Worm (Caenorhabditis elegans) whole organism, dauer: ENCODE measurements around the gene sru-31.

ENCODE experiments used
- unc-62 ChIP-seq: sonication (generic microtip); optimal IDR thresholded peaks from 2 replicates; lab custom pipeline; 2017; ENCODE audit warnings: missing biosample characterization, missing genetic modification reagents, missing genetic modification characterization

The sru-31 gene

DNA sequence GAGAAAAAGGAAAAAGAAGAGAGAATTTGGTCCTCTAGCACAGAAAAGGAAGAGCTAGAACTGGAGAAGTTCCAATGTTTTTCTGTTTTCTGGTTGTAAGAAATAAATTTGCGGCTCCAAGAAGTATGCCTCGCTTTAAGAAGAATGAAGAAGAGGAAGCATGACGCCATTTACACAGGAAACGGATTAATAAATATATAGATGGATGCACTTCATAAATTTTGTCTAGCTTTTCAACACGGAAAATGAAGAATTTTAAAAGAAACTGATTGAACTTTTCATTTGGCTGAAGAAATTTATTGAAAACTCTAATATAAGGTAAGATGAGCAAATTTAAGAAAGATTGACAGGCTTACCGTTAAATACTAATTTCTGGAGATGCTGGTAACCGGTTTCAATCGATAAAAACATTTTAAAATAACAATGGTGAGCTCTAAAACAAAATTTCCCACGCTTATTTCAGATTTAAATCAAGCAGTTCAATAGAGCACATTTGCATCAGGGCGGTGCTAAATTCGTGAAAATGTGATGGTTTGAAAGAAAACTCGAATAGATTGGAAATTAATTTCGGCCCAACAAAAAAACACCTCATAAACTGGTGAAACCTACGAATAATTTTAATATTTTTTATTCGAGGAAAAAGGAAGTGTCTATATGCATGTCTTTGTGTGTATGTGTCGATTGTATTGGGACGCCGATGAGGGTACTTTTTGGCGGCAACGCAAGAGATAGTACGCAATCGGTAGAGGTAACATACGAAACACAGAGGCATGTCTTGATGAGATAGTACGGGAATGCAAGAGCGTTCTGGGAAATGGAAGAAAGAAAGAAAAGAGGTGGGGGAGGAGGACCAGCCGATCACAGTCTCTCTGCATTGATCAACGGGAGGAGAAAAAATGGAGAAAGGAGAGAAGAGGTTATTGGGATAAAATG, 39.7 kb downstream of the sru-31 start:
- TF ChIP-seq unc-62 = no peak

DNA sequence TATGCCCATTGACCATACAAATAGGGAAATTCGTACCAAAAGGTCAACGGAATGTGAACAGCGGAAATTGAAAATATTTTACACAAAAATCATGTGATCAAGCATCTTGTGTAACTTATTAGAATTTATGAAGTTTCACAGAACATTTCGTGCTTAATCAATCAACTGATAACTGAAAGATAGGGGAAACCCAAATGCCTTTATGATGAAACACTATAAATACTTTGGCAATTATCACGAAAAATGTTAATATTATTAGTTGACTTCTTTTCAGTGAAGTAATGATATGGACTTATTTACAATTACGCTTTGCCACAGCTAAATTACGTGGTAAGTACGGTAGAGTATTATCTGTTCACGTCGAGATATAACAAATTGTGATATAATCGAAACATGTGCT, 40.5 kb downstream of the sru-31 start:
- no peak for TF ChIP-seq unc-62

DNA sequence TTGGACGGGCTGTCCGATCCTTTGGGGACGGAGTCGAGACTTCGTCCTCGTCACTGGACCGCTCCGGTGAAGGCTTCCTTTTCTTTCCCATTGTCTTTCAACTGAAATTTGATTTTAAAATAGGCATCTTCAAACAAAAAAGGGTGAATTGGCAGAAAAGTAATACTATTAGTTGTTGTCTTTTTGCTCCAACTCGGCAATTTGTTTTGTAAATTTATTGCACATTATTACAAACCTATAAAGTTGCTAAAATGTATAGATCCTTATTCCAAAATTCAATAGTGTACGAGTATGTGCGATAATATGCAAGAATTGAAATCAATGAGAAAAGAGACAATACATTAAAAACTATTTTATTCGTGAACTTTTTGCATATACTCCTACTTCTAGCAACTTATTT, 43.4 kb downstream of the sru-31 start, which contains the start of gene lsy-12:
lsy-12 (minus strand) TSS at position 101 of the 400 bp plus-strand sequence.
- TF ChIP-seq unc-62 = no peak

DNA sequence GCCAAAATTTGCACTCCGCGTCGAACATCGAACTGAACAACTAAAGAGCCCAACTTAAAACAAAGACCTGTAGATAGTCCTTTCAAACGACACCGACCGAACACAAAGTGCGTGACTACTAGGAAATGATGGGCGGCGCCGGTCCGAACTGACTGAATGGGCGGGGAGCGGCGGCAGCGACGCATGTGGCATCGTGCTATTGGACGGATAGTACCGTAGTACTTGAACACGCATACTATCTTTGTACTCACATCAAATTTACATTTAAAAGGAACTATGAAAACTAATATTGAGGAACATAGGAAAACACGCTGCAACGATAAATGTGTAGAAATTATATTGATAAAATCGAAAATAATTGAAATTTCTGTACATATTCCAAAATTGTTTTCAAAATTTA, 43.8 kb downstream of the sru-31 start:
- TF ChIP-seq unc-62 = no peak
